Worm (Caenorhabditis elegans) whole organism, early embryonic: ENCODE measurements around the gene nduf-2.2.

ENCODE experiments used
- B0310.2 ChIP-seq: sonication (generic microtip); optimal IDR thresholded peaks from 2 replicates; lab custom pipeline; 2016; ENCODE audit warnings: mild to moderate bottlenecking, missing genetic modification characterization, missing compliant biosample characterization
- F13C5.2 ChIP-seq: sonication (generic microtip); optimal IDR thresholded peaks from 2 replicates; lab custom pipeline; 2017; ENCODE audit warnings: mild to moderate bottlenecking, missing genetic modification characterization, inconsistent platforms, missing compliant biosample characterization
- aly-1 ChIP-seq: sonication (generic microtip); optimal IDR thresholded peaks from 2 replicates; lab custom pipeline; 2016; ENCODE audit warnings: missing genetic modification characterization, missing compliant biosample characterization
- ama-1 ChIP-seq: fragments of 150-350 bp; optimal IDR thresholded peaks from 2 replicates; lab custom pipeline; 2014
- ceh-13 ChIP-seq: fragments of 200-800 bp; sonication (Bioruptor generic); optimal IDR thresholded peaks from 2 replicates; lab custom pipeline; 2018; ENCODE audit warnings: mild to moderate bottlenecking, missing genetic modification characterization, missing compliant biosample characterization
- ceh-36 ChIP-seq: sonication (generic microtip); optimal IDR thresholded peaks from 2 replicates; lab custom pipeline; 2016; ENCODE audit warnings: missing genetic modification characterization, inconsistent platforms, missing compliant biosample characterization
- ets-7 ChIP-seq: sonication (generic microtip); optimal IDR thresholded peaks from 2 replicates; lab custom pipeline; 2016; ENCODE audit warnings: missing genotype, missing genetic modification characterization, missing compliant biosample characterization
- flt-1 ChIP-seq: fragments of 200-800 bp; sonication (Bioruptor generic); IDR thresholded peaks from 2 replicates; pipeline ENCODE4 v1.3.6; 2022; ENCODE audit warnings: missing genetic modification characterization, missing compliant biosample characterization
- hmbx-1 ChIP-seq: sonication (generic microtip); optimal IDR thresholded peaks from 2 replicates; lab custom pipeline; 2016; ENCODE audit warnings: mild to moderate bottlenecking, missing genetic modification characterization, missing compliant biosample characterization
- hmg-4 ChIP-seq: fragments of 200-800 bp; sonication (Bioruptor generic); optimal IDR thresholded peaks from 2 replicates; lab custom pipeline; 2018; ENCODE audit warnings: mild to moderate bottlenecking, missing genetic modification characterization, missing compliant biosample characterization
- hnd-1 ChIP-seq: sonication (generic microtip); optimal IDR thresholded peaks from 2 replicates; lab custom pipeline; 2016; ENCODE audit warnings: missing genetic modification characterization, missing compliant biosample characterization
- pes-1 ChIP-seq: fragments of 200-800 bp; sonication (Bioruptor generic); IDR thresholded peaks from 2 replicates; pipeline ENCODE4 v1.3.6; 2022; ENCODE audit warnings: missing genetic modification reagents, missing genetic modification characterization, missing compliant biosample characterization
- scrt-1 ChIP-seq: fragments of 200-800 bp; sonication (Bioruptor generic); IDR thresholded peaks from 2 replicates; pipeline ENCODE4 v1.3.6; 2022; ENCODE audit warnings: missing genetic modification characterization, missing compliant biosample characterization
- sea-1 ChIP-seq: fragments of 200-800 bp; sonication (Bioruptor generic); conservative IDR thresholded peaks from 2 replicates; pipeline ENCODE4 v1.3.6; 2022; ENCODE audit warnings: missing genetic modification characterization, missing compliant biosample characterization
- tbx-11 ChIP-seq: fragments of 200-800 bp; sonication (Bioruptor generic); IDR thresholded peaks from 2 replicates; pipeline ENCODE4 v1.3.6; 2022; ENCODE audit warnings: missing genetic modification characterization, missing compliant biosample characterization
- tbx-37 ChIP-seq: fragments of 200-800 bp; sonication (Bioruptor generic); conservative IDR thresholded peaks from 2 replicates; pipeline ENCODE4 v1.3.6; 2022; ENCODE audit warnings: missing genetic modification reagents, missing genetic modification characterization, missing compliant biosample characterization
- tra-4 ChIP-seq: sonication (generic microtip); optimal IDR thresholded peaks from 2 replicates; lab custom pipeline; 2017; ENCODE audit warnings: missing genetic modification characterization, missing compliant biosample characterization

Gene nduf-2.2

DNA sequence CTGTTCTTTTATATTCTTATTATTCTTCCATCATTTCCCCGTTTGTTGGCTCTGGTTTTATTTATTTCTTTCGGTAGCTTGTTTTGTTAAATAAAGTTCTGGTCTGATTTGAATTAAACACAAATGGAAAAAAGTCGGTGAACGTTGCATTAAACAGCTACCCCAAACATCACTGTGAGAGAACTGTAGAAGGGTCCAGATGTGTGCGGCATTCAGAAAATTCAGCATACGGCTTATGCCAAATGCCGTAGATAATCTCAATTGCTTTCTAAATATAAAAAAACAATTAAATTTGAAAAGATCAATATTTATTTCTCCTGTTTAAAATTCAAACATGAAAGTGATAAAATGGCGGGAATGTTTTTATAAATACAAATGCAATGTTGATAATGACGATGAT, 25.2 kb upstream of the nduf-2.2 start:
- no peak for TF ChIP-seq ceh-13 (GFP tag; lab: Kevin White, UChicago)
- TF ChIP-seq flt-1 (GFP tag; lab: Robert Waterston, UW), result no peak
- no peak for TF ChIP-seq ets-7 (tag; lab: Kevin White, UChicago)
- TF ChIP-seq tbx-37 (GFP tag; lab: Robert Waterston, UW), result no peak
- no peak for TF ChIP-seq F13C5.2 (tag; lab: Kevin White, UChicago)
- TF ChIP-seq hmg-4 (GFP tag; lab: Kevin White, UChicago), result no peak
- TF ChIP-seq pes-1 (GFP tag; lab: Robert Waterston, UW), result no peak
- TF ChIP-seq B0310.2 (tag; lab: Kevin White, UChicago), result no peak
- TF ChIP-seq ceh-36 (tag; lab: Kevin White, UChicago), result no peak
- TF ChIP-seq hnd-1, result no peak
- no peak for TF ChIP-seq tra-4
- no peak for TF ChIP-seq tbx-11 (GFP tag; lab: Robert Waterston, UW)
- TF ChIP-seq hmbx-1 (tag; lab: Kevin White, UChicago), result no peak
- no peak for TF ChIP-seq ama-1 (lab: Kevin White, UChicago)
- TF ChIP-seq scrt-1 (GFP tag; lab: Robert Waterston, UW), result no peak

DNA sequence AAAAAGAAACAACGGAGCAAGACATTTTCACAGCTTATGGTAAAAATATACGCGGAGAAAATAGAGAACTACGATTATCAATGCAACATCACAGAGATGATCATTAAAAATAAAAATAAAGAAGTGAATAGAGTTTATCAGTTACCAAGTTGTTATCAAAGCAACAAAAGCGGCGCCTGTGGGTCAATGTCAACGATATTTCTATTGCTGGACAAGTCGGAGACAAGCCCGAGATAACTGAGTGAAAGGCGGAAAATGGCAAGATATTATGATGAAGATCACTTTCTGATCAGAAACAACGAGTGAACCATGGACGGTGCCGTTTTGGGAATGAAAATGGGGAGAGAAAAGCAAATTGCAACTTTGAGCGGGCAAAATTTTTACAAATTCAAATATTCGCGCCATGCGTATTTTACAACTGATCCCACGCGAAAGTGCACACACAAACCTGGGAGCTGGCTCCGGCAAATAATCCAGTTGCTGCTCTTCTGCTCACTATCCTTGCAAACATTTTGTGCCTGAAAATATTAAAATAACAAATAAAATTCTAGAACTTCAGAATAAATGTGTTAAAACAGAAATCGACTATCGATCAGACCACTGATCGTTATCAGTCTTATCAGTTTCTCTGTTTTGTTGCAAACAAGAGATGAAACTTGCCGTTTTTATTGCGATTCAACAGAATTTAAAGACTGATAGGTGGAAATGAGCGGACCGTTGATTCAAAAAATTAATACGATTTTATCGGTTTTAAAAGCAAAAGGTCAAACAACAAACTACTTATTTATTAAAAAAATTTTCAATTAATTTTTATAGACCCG, 22.5 kb upstream of the nduf-2.2 start, which contains the start of gene mel-32:
Gene mel-32 (minus strand): TSS at position 696 of the 821 bp plus-strand sequence.
- TF ChIP-seq pes-1 (GFP tag; lab: Robert Waterston, UW) (no peak), tra-4 (no peak), ama-1 (lab: Kevin White, UChicago) (peak; percentile 21)

DNA sequence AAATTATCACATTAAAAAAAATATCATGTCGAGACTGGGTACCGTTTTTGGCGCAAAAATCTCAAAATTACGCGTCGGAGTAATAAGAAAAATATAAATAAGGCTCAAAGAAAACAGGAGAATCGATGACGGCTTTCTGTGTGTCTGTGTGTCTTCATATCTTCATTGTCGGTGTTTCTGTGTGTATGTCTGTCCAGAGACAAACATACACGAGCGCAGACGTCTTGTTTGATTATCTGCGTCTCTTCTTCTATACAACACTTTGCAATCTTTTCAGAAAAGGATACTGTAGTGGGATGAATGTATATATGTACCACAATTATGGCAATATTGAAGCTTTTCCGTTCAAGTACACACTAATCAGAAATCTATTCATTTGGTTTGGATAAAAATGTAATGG, 20.7 kb upstream of the nduf-2.2 start, which contains the start of gene C05D11.13:
Gene C05D11.13 (minus strand): TSS at position 252 of the 400 bp plus-strand sequence.
- TF ChIP-seq pes-1 (GFP tag; lab: Robert Waterston, UW) (no peak), ama-1 (lab: Kevin White, UChicago) (no peak), ceh-36 (tag; lab: Kevin White, UChicago) (no peak), ceh-13 (GFP tag; lab: Kevin White, UChicago) (no peak), hnd-1 (no peak), flt-1 (GFP tag; lab: Robert Waterston, UW) (no peak), hmbx-1 (tag; lab: Kevin White, UChicago) (no peak), tra-4 (no peak), tbx-11 (GFP tag; lab: Robert Waterston, UW) (no peak), sea-1 (GFP tag; lab: Robert Waterston, UW) (no peak), F13C5.2 (tag; lab: Kevin White, UChicago) (no peak), scrt-1 (GFP tag; lab: Robert Waterston, UW) (no peak), aly-1 (tag; lab: Kevin White, UChicago) (no peak), hmg-4 (GFP tag; lab: Kevin White, UChicago) (no peak), B0310.2 (tag; lab: Kevin White, UChicago) (no peak), ets-7 (tag; lab: Kevin White, UChicago) (no peak), tbx-37 (GFP tag; lab: Robert Waterston, UW) (no peak)

DNA sequence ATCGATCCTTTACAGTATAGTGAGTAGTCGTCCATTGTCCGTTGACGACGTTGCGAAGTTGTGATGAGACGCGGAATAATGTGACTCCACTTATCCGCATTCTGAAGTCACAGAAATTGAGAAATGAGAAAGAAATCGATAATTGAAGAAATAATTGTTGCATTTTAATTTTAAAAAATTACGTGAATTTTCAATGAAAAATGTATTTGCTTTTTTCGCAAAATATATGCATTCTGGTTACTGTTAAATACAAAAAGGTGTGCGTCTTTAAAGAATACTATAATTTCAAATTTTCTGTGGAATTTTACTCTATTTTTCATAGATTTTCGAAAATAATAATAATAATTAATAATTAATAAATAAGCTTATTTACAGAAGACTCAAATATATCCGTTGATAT, 18.2 kb upstream of the nduf-2.2 start, which contains the start of gene let-721:
Gene let-721 (minus strand): TSS at position 101 of the 400 bp plus-strand sequence.
- no peak for TF ChIP-seq tbx-37 (GFP tag; lab: Robert Waterston, UW)
- no peak for TF ChIP-seq hnd-1
- TF ChIP-seq hmg-4 (GFP tag; lab: Kevin White, UChicago), result no peak
- TF ChIP-seq scrt-1 (GFP tag; lab: Robert Waterston, UW), result no peak
- TF ChIP-seq hmbx-1 (tag; lab: Kevin White, UChicago), result no peak
- TF ChIP-seq B0310.2 (tag; lab: Kevin White, UChicago), result no peak
- no peak for TF ChIP-seq flt-1 (GFP tag; lab: Robert Waterston, UW)
- TF ChIP-seq sea-1 (GFP tag; lab: Robert Waterston, UW), result no peak
- TF ChIP-seq tra-4, result no peak
- TF ChIP-seq pes-1 (GFP tag; lab: Robert Waterston, UW), result no peak
- TF ChIP-seq ets-7 (tag; lab: Kevin White, UChicago), result no peak
- TF ChIP-seq aly-1 (tag; lab: Kevin White, UChicago), result no peak
- TF ChIP-seq ama-1 (lab: Kevin White, UChicago), result no peak
- no peak for TF ChIP-seq F13C5.2 (tag; lab: Kevin White, UChicago)

DNA sequence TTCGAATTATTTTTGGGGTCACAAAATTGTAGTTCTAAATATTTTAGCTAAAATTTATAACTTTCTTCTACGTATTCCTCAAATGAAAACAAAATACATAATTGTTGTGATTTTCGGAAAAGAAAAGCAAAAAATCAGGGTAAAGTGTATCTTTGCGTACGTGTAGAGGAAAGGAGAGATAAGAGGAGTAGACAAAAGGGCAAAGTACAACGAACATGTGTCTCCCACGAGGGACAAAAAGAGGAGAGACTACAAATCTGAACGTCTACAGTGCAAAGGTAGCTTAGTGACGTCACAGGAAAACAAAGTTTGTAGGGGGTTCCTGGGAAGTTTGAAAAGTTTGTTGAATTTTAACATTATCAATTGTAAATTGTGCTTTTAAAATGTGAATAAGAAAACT, 17.5 kb upstream of the nduf-2.2 start:
- TF ChIP-seq flt-1 (GFP tag; lab: Robert Waterston, UW), result no peak
- no peak for TF ChIP-seq ama-1 (lab: Kevin White, UChicago)
- no peak for TF ChIP-seq hnd-1
- TF ChIP-seq hmg-4 (GFP tag; lab: Kevin White, UChicago), result no peak
- TF ChIP-seq sea-1 (GFP tag; lab: Robert Waterston, UW), result 0 out of 2 replicates have a peak, but pooled peaks have one; percentile 30
- no peak for TF ChIP-seq tra-4
- TF ChIP-seq ceh-13 (GFP tag; lab: Kevin White, UChicago), result no peak
- no peak for TF ChIP-seq pes-1 (GFP tag; lab: Robert Waterston, UW)

DNA sequence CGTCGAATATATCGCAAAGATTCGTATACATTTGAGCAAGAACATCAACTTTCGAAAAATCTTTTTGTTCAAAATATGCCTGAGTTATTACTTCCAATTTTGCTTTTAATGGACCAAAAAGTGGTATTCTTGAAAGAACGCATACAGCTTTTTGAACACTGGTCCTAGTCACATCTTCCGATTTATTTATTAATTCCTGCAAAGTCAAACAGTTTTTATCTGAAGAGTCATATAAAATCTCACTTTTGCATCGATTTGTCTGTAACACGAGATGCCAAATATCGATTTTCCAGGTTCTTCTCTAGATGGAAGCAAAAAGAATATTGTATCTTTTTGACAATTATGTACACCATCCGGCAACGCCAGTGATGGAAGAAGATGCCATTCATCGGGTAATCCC, 15.2 kb upstream of the nduf-2.2 start:
- TF ChIP-seq pes-1 (GFP tag; lab: Robert Waterston, UW) (peak; percentile 34; the same call in 1 of the 2 replicates), ama-1 (lab: Kevin White, UChicago) (peak; percentile 70), hnd-1 (no peak)

DNA sequence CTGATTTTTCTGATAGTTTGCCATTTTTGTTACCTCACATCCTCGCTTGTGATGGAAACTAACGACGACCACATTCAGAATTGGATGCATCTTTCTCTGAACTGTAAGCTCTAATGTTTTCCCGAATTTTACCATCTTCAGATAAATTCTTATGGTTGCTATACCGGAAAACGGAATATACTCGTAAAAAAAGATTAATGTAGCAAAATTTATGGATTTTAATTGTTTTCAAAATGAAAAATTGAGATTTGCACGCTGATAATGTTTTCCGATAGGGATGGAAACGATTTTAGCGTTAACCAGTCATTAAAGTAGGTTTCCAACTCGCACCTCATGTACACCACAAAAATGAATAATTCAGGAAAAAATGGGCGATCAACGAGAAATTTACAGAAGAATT, 14.4 kb upstream of the nduf-2.2 start, which contains the start of gene T26A5.6:
Gene T26A5.6 (minus strand): TSS at position 101 of the 400 bp plus-strand sequence.
- TF ChIP-seq hnd-1, result no peak
- no peak for TF ChIP-seq aly-1 (tag; lab: Kevin White, UChicago)
- no peak for TF ChIP-seq ceh-36 (tag; lab: Kevin White, UChicago)
- TF ChIP-seq F13C5.2 (tag; lab: Kevin White, UChicago), result no peak
- TF ChIP-seq ets-7 (tag; lab: Kevin White, UChicago), result no peak
- TF ChIP-seq tbx-11 (GFP tag; lab: Robert Waterston, UW), result no peak
- TF ChIP-seq sea-1 (GFP tag; lab: Robert Waterston, UW), result no peak
- no peak for TF ChIP-seq hmbx-1 (tag; lab: Kevin White, UChicago)
- TF ChIP-seq flt-1 (GFP tag; lab: Robert Waterston, UW), result no peak
- no peak for TF ChIP-seq ceh-13 (GFP tag; lab: Kevin White, UChicago)
- TF ChIP-seq tra-4, result no peak
- TF ChIP-seq B0310.2 (tag; lab: Kevin White, UChicago), result no peak
